Worm (Caenorhabditis elegans) whole organism, L4 larva: ENCODE results near the gene pas-1.

Experiments used
- ceh-32 ChIP-seq: sonication (generic microtip); optimal IDR thresholded peaks from 2 replicates; lab custom pipeline; 2016; ENCODE audit warnings: mild to moderate bottlenecking, missing genetic modification characterization, missing compliant biosample characterization; ENCODE audit not compliant: poor library complexity
- ceh-82 ChIP-seq: sonication (generic microtip); optimal IDR thresholded peaks from 2 replicates; lab custom pipeline; 2017; ENCODE audit warnings: missing biosample characterization, missing genetic modification characterization
- egl-27 ChIP-seq: sonication (generic microtip); optimal IDR thresholded peaks from 3 replicates; lab custom pipeline; 2017; ENCODE audit warnings: missing biosample characterization, missing genetic modification reagents, missing genetic modification characterization
- jun-1 ChIP-seq: fragments of 150-350 bp; optimal IDR thresholded peaks from 2 replicates; lab custom pipeline; 2014; ENCODE audit warnings: missing biosample characterization, missing genetic modification reagents, missing genetic modification characterization
- lin-13 ChIP-seq: fragments of 150-350 bp; optimal IDR thresholded peaks from 2 replicates; lab custom pipeline; 2014; ENCODE audit warnings: missing biosample characterization, missing genetic modification reagents, missing genetic modification characterization
- lin-39 ChIP-seq: fragments of 150-350 bp; optimal IDR thresholded peaks from 2 replicates; lab custom pipeline; 2014; ENCODE audit warnings: missing biosample characterization, missing genetic modification reagents, missing genetic modification characterization
- nhr-11 ChIP-seq: fragments of 150-350 bp; optimal IDR thresholded peaks from 2 replicates; lab custom pipeline; 2014; ENCODE audit warnings: missing biosample characterization, missing genetic modification characterization
- nhr-77 ChIP-seq: fragments of 150-350 bp; optimal IDR thresholded peaks from 2 replicates; lab custom pipeline; 2014; ENCODE audit warnings: missing biosample characterization, missing genetic modification characterization
- pqm-1 ChIP-seq: sonication (generic microtip); optimal IDR thresholded peaks from 2 replicates; lab custom pipeline; 2017; ENCODE audit warnings: missing biosample characterization, missing genetic modification characterization
- sdz-12 ChIP-seq: fragments of 200-800 bp; sonication (Bioruptor generic); optimal IDR thresholded peaks from 2 replicates; lab custom pipeline; 2018; ENCODE audit warnings: mild to moderate bottlenecking, missing genetic modification characterization, missing compliant biosample characterization
- zag-1 ChIP-seq: fragments of 150-350 bp; optimal IDR thresholded peaks from 2 replicates; lab custom pipeline; 2014; ENCODE audit warnings: missing biosample characterization, missing genetic modification characterization

- TF ChIP-seq lin-13 (GFP tag; lab: Kevin White, UChicago), result no peak
- TF ChIP-seq nhr-77 (tag; lab: Kevin White, UChicago), result no peak
- no peak for TF ChIP-seq jun-1 (tag; lab: Kevin White, UChicago)
- TF ChIP-seq egl-27, result no peak
- no peak for TF ChIP-seq ceh-82
- TF ChIP-seq lin-39, result no peak
- no peak for TF ChIP-seq sdz-12 (GFP tag; lab: Kevin White, UChicago)
- no peak for TF ChIP-seq nhr-11 (tag; lab: Kevin White, UChicago)
- no peak for TF ChIP-seq pqm-1 (tag; lab: Kevin White, UChicago)
- TF ChIP-seq zag-1, result no peak
- TF ChIP-seq ceh-32, result no peak
These were observed at the start of gene pas-1 for ce11 chrV:14422317-14422716.
